Fruit fly (Drosophila melanogaster) whole organism, adult: ENCODE data around the gene CG9641.
A peak's percentile ranks its signal among the peaks of the same experiment; 100 is the strongest.

ENCODE experiments used
- CG11617 ChIP-seq: fragments of 200-800 bp; sonication (Bioruptor generic); optimal IDR thresholded peaks from 2 replicates; lab custom pipeline; 2017; ENCODE audit warnings: mild to moderate bottlenecking, missing biosample characterization, missing genetic modification reagents, missing genetic modification characterization
- CG12768 ChIP-seq: fragments of 200-800 bp; sonication (Bioruptor generic); optimal IDR thresholded peaks from 2 replicates; lab custom pipeline; 2017; ENCODE audit warnings: missing biosample characterization, missing genetic modification characterization, mild to moderate bottlenecking, moderate library complexity, missing genetic modification reagents
- CG14711 ChIP-seq: fragments of 200-800 bp; sonication (Bioruptor generic); optimal IDR thresholded peaks from 2 replicates; lab custom pipeline; 2018; ENCODE audit warnings: missing biosample characterization, mild to moderate bottlenecking, missing genetic modification characterization, moderate library complexity
- CG1620 ChIP-seq: fragments of 200-800 bp; sonication (Bioruptor generic); optimal IDR thresholded peaks from 2 replicates; lab custom pipeline; 2016; ENCODE audit warnings: missing biosample characterization, missing genetic modification characterization
- CG33017 ChIP-seq: fragments of 200-800 bp; sonication (Bioruptor generic); optimal IDR thresholded peaks from 2 replicates; lab custom pipeline; 2018; ENCODE audit warnings: missing biosample characterization, mild to moderate bottlenecking, missing genetic modification characterization, moderate library complexity
- CG5204 ChIP-seq: fragments of 200-800 bp; sonication (Bioruptor generic); optimal IDR thresholded peaks from 2 replicates; lab custom pipeline; 2016; ENCODE audit warnings: missing biosample characterization, missing genetic modification characterization
- CG7045 ChIP-seq: fragments of 200-800 bp; sonication (Bioruptor generic); optimal IDR thresholded peaks from 2 replicates; lab custom pipeline; 2017; ENCODE audit warnings: missing biosample characterization, mild to moderate bottlenecking, missing genetic modification characterization
- CG7101 ChIP-seq: fragments of 200-800 bp; sonication (Bioruptor generic); optimal IDR thresholded peaks from 2 replicates; lab custom pipeline; 2018; ENCODE audit warnings: missing biosample characterization, mild to moderate bottlenecking, missing genetic modification characterization, moderate library complexity
- Clk ChIP-seq: fragments of 200-800 bp; sonication (Bioruptor generic); optimal IDR thresholded peaks from 2 replicates; lab custom pipeline; 2017; ENCODE audit warnings: missing biosample characterization, missing genetic modification characterization
- Crg-1 ChIP-seq: fragments of 200-800 bp; sonication (Bioruptor generic); optimal IDR thresholded peaks from 2 replicates; lab custom pipeline; 2016; ENCODE audit warnings: missing biosample characterization, missing genetic modification characterization
- Hr96 ChIP-seq: fragments of 200-800 bp; sonication (Bioruptor generic); optimal IDR thresholded peaks from 2 replicates; lab custom pipeline; 2016; ENCODE audit warnings: missing biosample characterization, missing genetic modification characterization
- Mnt ChIP-seq: fragments of 200-800 bp; sonication (Bioruptor generic); optimal IDR thresholded peaks from 2 replicates; lab custom pipeline; 2016; ENCODE audit warnings: missing biosample characterization, mild to moderate bottlenecking, missing genetic modification characterization
- bab1 ChIP-seq: fragments of 200-800 bp; sonication (Bioruptor generic); optimal IDR thresholded peaks from 3 replicates; lab custom pipeline; 2019; ENCODE audit warnings: missing biosample characterization, mild to moderate bottlenecking, missing genetic modification characterization, moderate library complexity
- cic ChIP-seq: fragments of 200-800 bp; sonication (Bioruptor generic); optimal IDR thresholded peaks from 2 replicates; lab custom pipeline; 2017; ENCODE audit warnings: missing biosample characterization, mild to moderate bottlenecking, missing genetic modification characterization, moderate library complexity
- cnc ChIP-seq, 2 experiments: fragments of >200 bp; optimal IDR thresholded peaks; 2 replicates each; lab custom pipeline; 2017
- kay ChIP-seq: fragments of 200-800 bp; sonication (Bioruptor generic); peaks from one replicate; lab custom pipeline; 2016; ENCODE audit warnings: missing biosample characterization, missing genetic modification characterization, borderline replicate concordance
- ovo ChIP-seq: fragments of 200-800 bp; sonication (Bioruptor generic); optimal IDR thresholded peaks from 2 replicates; lab custom pipeline; 2016; ENCODE audit warnings: missing biosample characterization, missing genetic modification characterization
- pad ChIP-seq: fragments of 200-800 bp; sonication (Bioruptor generic); optimal IDR thresholded peaks from 3 replicates; lab custom pipeline; 2017; ENCODE audit warnings: missing biosample characterization, missing genetic modification characterization, mild to moderate bottlenecking, moderate library complexity, missing genetic modification reagents
- tj ChIP-seq: fragments of 200-800 bp; sonication (Bioruptor generic); optimal IDR thresholded peaks from 3 replicates; lab custom pipeline; 2017; ENCODE audit warnings: missing biosample characterization, mild to moderate bottlenecking, missing genetic modification characterization, moderate library complexity
- toe ChIP-seq: fragments of 200-800 bp; sonication (Bioruptor generic); optimal IDR thresholded peaks from 2 replicates; lab custom pipeline; 2016; ENCODE audit warnings: missing biosample characterization, missing genetic modification characterization

CG9641 gene

dm6 chr2L:2976829-2977228 is at the start of gene CG9641, which contains the start of gene CG3165:
Gene CG9641 (minus strand): TSS chr2L:2976862.
Gene CG3165 (plus strand): TSS chr2L:2977122.
- TF ChIP-seq CG7101 (tag; lab: Kevin White, UChicago) (peak; percentile 78), CG33017 (peak; percentile 54), toe (GFP tag; lab: Kevin White, UChicago) (no peak), Hr96 (GFP tag; lab: Kevin White, UChicago) (no peak), CG1620 (GFP tag; lab: Kevin White, UChicago) (peak; percentile 87), CG12768 (GFP tag; lab: Kevin White, UChicago) (peak; percentile 73), CG7045 (GFP tag; lab: Kevin White, UChicago) (peak; percentile 75), cic (GFP tag; lab: Kevin White, UChicago) (peak; percentile 45), Clk (GFP tag; lab: Kevin White, UChicago) (peak; percentile 63), CG11617 (GFP tag; lab: Kevin White, UChicago) (peak; percentile 81), ovo (peak; percentile 67), Mnt (GFP tag; lab: Kevin White, UChicago) (peak; percentile 78), CG5204 (GFP tag; lab: Kevin White, UChicago) (no peak), cnc (optimal IDR thresholded peaks at IDR 0.05; lab: Kevin White, UChicago) (no peak), Crg-1 (GFP tag; lab: Kevin White, UChicago) (peak; percentile 71), kay (no peak), pad (GFP tag; lab: Kevin White, UChicago) (peak; percentile 70), tj (GFP tag; lab: Kevin White, UChicago) (peak; percentile 49), CG14711 (tag; lab: Kevin White, UChicago) (peak; percentile 79), bab1 (peak; percentile 76)

DNA sequence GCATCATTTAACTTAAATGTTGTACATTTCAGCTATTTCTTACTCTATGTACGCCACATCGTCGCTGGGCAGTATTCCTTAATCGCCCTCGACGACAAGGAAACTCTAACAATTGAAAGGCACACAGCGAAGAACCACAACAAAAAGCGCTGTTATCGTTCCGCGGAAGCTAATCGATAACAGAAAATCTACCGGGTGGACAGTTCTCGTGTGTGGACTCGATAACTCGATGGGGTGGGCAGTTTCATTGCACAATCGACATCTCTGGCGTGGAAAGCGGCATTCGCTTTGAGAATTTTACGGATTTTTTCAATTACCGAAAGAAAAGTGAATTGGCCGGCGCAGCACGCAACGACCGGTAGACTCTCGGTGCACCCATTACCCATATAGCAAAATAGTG is 46.3 kb upstream of the CG9641 start, which contains the start of the genes alpha4GT1 and Prp40:
Gene alpha4GT1, minus strand, starts transcription at position 156 of the 400 bp plus-strand sequence.
Gene Prp40, plus strand, starts transcription at position 241 of the 400 bp plus-strand sequence.
- TF ChIP-seq CG14711 (tag; lab: Kevin White, UChicago) (peak; percentile 18), toe (GFP tag; lab: Kevin White, UChicago) (no peak), bab1 (peak; percentile 16), Mnt (GFP tag; lab: Kevin White, UChicago) (peak; percentile 31)

DNA sequence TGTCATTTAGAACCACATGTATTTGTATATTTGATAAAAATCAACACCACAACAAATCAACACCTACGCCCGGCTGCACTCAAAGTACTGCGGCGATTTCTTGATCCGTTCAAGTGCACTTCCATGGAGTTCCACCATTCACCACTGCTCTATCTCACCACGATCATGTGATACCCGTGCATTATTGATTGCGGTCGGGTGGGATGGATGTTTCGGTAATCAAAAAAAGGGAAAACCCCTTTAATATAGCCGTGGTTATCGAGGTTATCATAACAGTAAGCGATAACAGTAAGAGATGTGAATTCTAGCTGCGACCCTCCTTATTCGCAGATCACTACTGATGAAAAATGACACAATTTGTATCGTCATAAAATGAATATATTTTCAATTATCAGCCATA is 41.5 kb upstream of the CG9641 start, which contains the start of the genes CG17224 and CG17264:
Gene CG17224, minus strand, starts transcription at position 97 of the 400 bp plus-strand sequence.
Gene CG17264, plus strand, starts transcription at position 297 of the 400 bp plus-strand sequence.
- TF ChIP-seq ovo: no peak
- TF ChIP-seq bab1: peak; percentile 30
- TF ChIP-seq toe (GFP tag; lab: Kevin White, UChicago): no peak
- peak; percentile 58 for TF ChIP-seq Mnt (GFP tag; lab: Kevin White, UChicago)
- peak; percentile 25 for TF ChIP-seq cic (GFP tag; lab: Kevin White, UChicago)
- no peak for TF ChIP-seq pad (GFP tag; lab: Kevin White, UChicago)
- peak; percentile 11 for TF ChIP-seq CG14711 (tag; lab: Kevin White, UChicago)

DNA sequence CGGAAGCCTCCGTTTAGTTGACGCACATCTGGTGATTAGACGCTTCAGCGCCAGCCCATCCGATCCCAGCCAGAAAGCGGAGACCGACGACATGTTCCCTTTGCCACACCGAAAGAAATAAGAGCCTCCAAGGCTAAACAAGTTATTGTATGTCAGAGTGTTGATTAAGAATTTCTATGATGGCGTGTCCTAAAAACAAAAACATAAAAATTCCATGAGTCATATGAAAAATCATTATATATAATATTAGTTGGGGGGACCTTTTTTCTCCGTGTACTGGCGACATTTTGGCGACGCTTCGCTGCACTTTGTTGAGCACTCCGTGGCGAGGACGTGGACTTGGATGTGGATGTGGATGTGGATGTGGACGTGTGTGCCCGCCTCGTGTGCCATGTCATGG is 36.1 kb upstream of the CG9641 start:
- TF ChIP-seq kay: no peak
- TF ChIP-seq CG7101 (tag; lab: Kevin White, UChicago): no peak
- no peak for TF ChIP-seq toe (GFP tag; lab: Kevin White, UChicago)
- no peak for TF ChIP-seq Crg-1 (GFP tag; lab: Kevin White, UChicago)
- no peak for TF ChIP-seq CG33017
- TF ChIP-seq Hr96 (GFP tag; lab: Kevin White, UChicago): no peak
- TF ChIP-seq CG14711 (tag; lab: Kevin White, UChicago): no peak
- no peak for TF ChIP-seq CG11617 (GFP tag; lab: Kevin White, UChicago)
- TF ChIP-seq CG5204 (GFP tag; lab: Kevin White, UChicago): no peak
- TF ChIP-seq Clk (GFP tag; lab: Kevin White, UChicago): no peak
- TF ChIP-seq pad (GFP tag; lab: Kevin White, UChicago): no peak
- TF ChIP-seq cic (GFP tag; lab: Kevin White, UChicago): no peak
- no peak for TF ChIP-seq CG12768 (GFP tag; lab: Kevin White, UChicago)

- TF ChIP-seq bab1: no peak
- no peak for TF ChIP-seq toe (GFP tag; lab: Kevin White, UChicago)
- TF ChIP-seq pad (GFP tag; lab: Kevin White, UChicago): no peak
- no peak for TF ChIP-seq Hr96 (GFP tag; lab: Kevin White, UChicago)
- TF ChIP-seq CG33017: no peak
- no peak for TF ChIP-seq CG7045 (GFP tag; lab: Kevin White, UChicago)
- TF ChIP-seq CG5204 (GFP tag; lab: Kevin White, UChicago): no peak
- no peak for TF ChIP-seq cic (GFP tag; lab: Kevin White, UChicago)
- TF ChIP-seq cnc (optimal IDR thresholded peaks at IDR 0.05; lab: Kevin White, UChicago): no peak
- no peak for TF ChIP-seq Mnt (GFP tag; lab: Kevin White, UChicago)
- no peak for TF ChIP-seq CG12768 (GFP tag; lab: Kevin White, UChicago)
- TF ChIP-seq CG11617 (GFP tag; lab: Kevin White, UChicago): no peak
- TF ChIP-seq Crg-1 (GFP tag; lab: Kevin White, UChicago): no peak
- no peak for TF ChIP-seq kay
- TF ChIP-seq ovo: no peak
- TF ChIP-seq CG14711 (tag; lab: Kevin White, UChicago): no peak
- TF ChIP-seq CG7101 (tag; lab: Kevin White, UChicago): no peak
- no peak for TF ChIP-seq tj (GFP tag; lab: Kevin White, UChicago)
- no peak for TF ChIP-seq CG1620 (GFP tag; lab: Kevin White, UChicago)
Observed at dm6 chr2L:3011484-3011883, 34.8 kb upstream of the CG9641 start.

- TF ChIP-seq CG11617 (GFP tag; lab: Kevin White, UChicago): no peak
- no peak for TF ChIP-seq cic (GFP tag; lab: Kevin White, UChicago)
- TF ChIP-seq tj (GFP tag; lab: Kevin White, UChicago): peak; percentile 96
- TF ChIP-seq Hr96 (GFP tag; lab: Kevin White, UChicago): no peak
Observed at dm6 chr2L:3009438-3009837, 32.8 kb upstream of the CG9641 start.
